Worm (Caenorhabditis elegans): Measurements from ENCODE around the gene fbxa-214.

Gene fbxa-214

ce11 chrV:6055289-6055688 lies 14.6 kb downstream of the fbxa-214 start, which contains the start of gene srd-20:
srd-20 (plus strand) TSS chrV:6055589.
- TF ChIP-seq ham-2 (GFP tag; optimal IDR thresholded peaks at IDR 0.05): no peak
- no peak for TF ChIP-seq unc-39 (tag; optimal IDR thresholded peaks at IDR 0.05)
- no peak for TF ChIP-seq nhr-2 (tag; optimal IDR thresholded peaks at IDR 0.05)

- TF ChIP-seq lsy-2 (tag; optimal IDR thresholded peaks at IDR 0.05): peak; percentile 68
- no peak for TF ChIP-seq nhr-76 (tag; optimal IDR thresholded peaks at IDR 0.05)
- no peak for TF ChIP-seq flh-1 (GFP tag; optimal IDR thresholded peaks at IDR 0.05)
- peak; percentile 5 for TF ChIP-seq unc-120 (tag; optimal IDR thresholded peaks at IDR 0.05; ENCODE audit: poor library complexity, severe bottlenecking)
- TF ChIP-seq sem-2 (GFP tag; optimal IDR thresholded peaks at IDR 0.05): no peak
- no peak for TF ChIP-seq ceh-83 (GFP tag; optimal IDR thresholded peaks at IDR 0.05)
- no peak for TF ChIP-seq mab-5 (tag; optimal IDR thresholded peaks at IDR 0.05)
- TF ChIP-seq cnd-1 (tag; optimal IDR thresholded peaks at IDR 0.05): no peak
- no peak for TF ChIP-seq nhr-2 (tag; optimal IDR thresholded peaks at IDR 0.05)
- no peak for TF ChIP-seq nhr-12 (tag; optimal IDR thresholded peaks at IDR 0.05)
- TF ChIP-seq elt-1 (tag; optimal IDR thresholded peaks at IDR 0.05; ENCODE audit: borderline replicate concordance, insufficient read depth): no peak
- TF ChIP-seq M03D4.4 (tag; optimal IDR thresholded peaks at IDR 0.05): no peak
- TF ChIP-seq ham-2 (GFP tag; optimal IDR thresholded peaks at IDR 0.05): no peak
- TF ChIP-seq lin-13 (tag; optimal IDR thresholded peaks at IDR 0.05): peak; percentile 52
- TF ChIP-seq lin-32 (GFP tag; optimal IDR thresholded peaks at IDR 0.05): no peak
- TF ChIP-seq nhr-237 (tag; optimal IDR thresholded peaks at IDR 0.05): peak; percentile 72
- peak; percentile 76 for TF ChIP-seq pha-4 (tag; optimal IDR thresholded peaks at IDR 0.05)
- TF ChIP-seq mls-2 (tag; optimal IDR thresholded peaks at IDR 0.05): peak; percentile 65
- TF ChIP-seq hlh-1 (tag; optimal IDR thresholded peaks at IDR 0.05): peak; percentile 46
- peak; percentile 91 for TF ChIP-seq mep-1 (tag; optimal IDR thresholded peaks at IDR 0.05)
- no peak for TF ChIP-seq elt-3 (tag; optimal IDR thresholded peaks at IDR 0.05)
- peak; percentile 28 for TF ChIP-seq sptf-1 (tag; optimal IDR thresholded peaks at IDR 0.05)
- TF ChIP-seq bed-3 (GFP tag; optimal IDR thresholded peaks at IDR 0.05): no peak
- TF ChIP-seq ces-1 (GFP tag; optimal IDR thresholded peaks at IDR 0.05): peak; percentile 80
- TF ChIP-seq ceh-43 (GFP tag; optimal IDR thresholded peaks at IDR 0.05): no peak
- TF ChIP-seq blmp-1 (tag; optimal IDR thresholded peaks at IDR 0.05): no peak
- TF ChIP-seq ceh-39 (tag; optimal IDR thresholded peaks at IDR 0.05): peak; percentile 54
- TF ChIP-seq unc-62 (GFP tag; optimal IDR thresholded peaks at IDR 0.05): peak; percentile 82
Measured at ce11 chrV:6053188-6053687, 16.6 kb downstream of the fbxa-214 start, which contains the start of gene seip-1. seip-1 (minus strand) TSS chrV:6053238.

- TF ChIP-seq sptf-1 (tag; optimal IDR thresholded peaks at IDR 0.05) (no peak), M03D4.4 (tag; optimal IDR thresholded peaks at IDR 0.05) (no peak), nhr-2 (tag; optimal IDR thresholded peaks at IDR 0.05) (no peak), hlh-1 (tag; optimal IDR thresholded peaks at IDR 0.05) (no peak), ceh-43 (GFP tag; optimal IDR thresholded peaks at IDR 0.05) (no peak), ces-1 (GFP tag; optimal IDR thresholded peaks at IDR 0.05) (no peak), ceh-39 (tag; optimal IDR thresholded peaks at IDR 0.05) (no peak), lsy-2 (tag; optimal IDR thresholded peaks at IDR 0.05) (no peak), mls-2 (tag; optimal IDR thresholded peaks at IDR 0.05) (no peak), mep-1 (tag; optimal IDR thresholded peaks at IDR 0.05) (no peak), unc-62 (GFP tag; optimal IDR thresholded peaks at IDR 0.05) (no peak), nhr-28 (tag; optimal IDR thresholded peaks at IDR 0.05) (no peak)
Measured at ce11 chrV:6051159-6051558, 18.7 kb downstream of the fbxa-214 start, which contains the start of gene jamp-1. jamp-1 (minus strand) TSS chrV:6051259.

ce11 chrV:6047818-6048217 lies 22.1 kb downstream of the fbxa-214 start, which contains the start of gene pgap-3:
pgap-3 (minus strand) TSS chrV:6047918.
- TF ChIP-seq flh-1 (GFP tag; optimal IDR thresholded peaks at IDR 0.05) (no peak), nhr-12 (tag; optimal IDR thresholded peaks at IDR 0.05) (no peak), lsy-2 (tag; optimal IDR thresholded peaks at IDR 0.05) (no peak), elt-3 (tag; optimal IDR thresholded peaks at IDR 0.05) (no peak), mab-5 (tag; optimal IDR thresholded peaks at IDR 0.05) (no peak), tbx-8 (GFP tag; optimal IDR thresholded peaks at IDR 0.05) (no peak), nhr-76 (tag; optimal IDR thresholded peaks at IDR 0.05) (no peak), bed-3 (GFP tag; optimal IDR thresholded peaks at IDR 0.05) (no peak), lin-13 (tag; optimal IDR thresholded peaks at IDR 0.05) (no peak), sem-2 (GFP tag; optimal IDR thresholded peaks at IDR 0.05) (no peak)
